Fruit fly (Drosophila melanogaster) whole organism: Measurements from ENCODE around the gene Gyf.
A peak's percentile ranks its signal among the peaks of the same experiment; 100 is the strongest.

Source experiments
- CG8478 ChIP-seq: fragments of >200 bp; optimal IDR thresholded peaks from 2 replicates; lab custom pipeline; 2018; ENCODE audit warnings: inconsistent platforms
- Dll ChIP-seq: fragments of >200 bp; optimal IDR thresholded peaks from 2 replicates; lab custom pipeline; 2017
- EcR ChIP-seq, 2 experiments: fragments of >200 bp; optimal IDR thresholded peaks; 2 replicates each; lab custom pipeline; 2017; ENCODE audit warnings: missing biosample characterization in 2 of 2, missing genetic modification characterization in 2 of 2, missing genetic modification reagents in 2 of 2
- pan ChIP-seq: fragments of >200 bp; optimal IDR thresholded peaks from 2 replicates; lab custom pipeline; 2017
- psq ChIP-seq: fragments of >200 bp; optimal IDR thresholded peaks from 2 replicates; lab custom pipeline; 2017
- usp ChIP-seq: fragments of >200 bp; optimal IDR thresholded peaks from 2 replicates; lab custom pipeline; 2017; ENCODE audit warnings: missing biosample characterization, missing genetic modification characterization, mixed read lengths

The Gyf gene

dm6 chr4:844468-844867 is 22.4 kb downstream of the Gyf start, which contains the start of gene fd102C:
fd102C (minus strand) TSS chr4:844529.
- TF ChIP-seq psq (no peak), usp (no peak), pan (lab: Kevin White, UChicago) (no peak), CG8478 (lab: Kevin White, UChicago) (no peak), EcR (GFP tag; optimal IDR thresholded peaks at IDR 0.05; lab: Kevin White, UChicago) (no peak), Dll (lab: Kevin White, UChicago) (no peak)

- TF ChIP-seq Dll (lab: Kevin White, UChicago) (no peak), CG8478 (lab: Kevin White, UChicago) (no peak), usp (no peak), EcR (GFP tag; optimal IDR thresholded peaks at IDR 0.05; lab: Kevin White, UChicago) (no peak), pan (lab: Kevin White, UChicago) (no peak), psq (no peak)
Observed at dm6 chr4:835535-836138, 31.2 kb downstream of the Gyf start.

dm6 chr4:834837-835534 is 31.8 kb downstream of the Gyf start:
- TF ChIP-seq CG8478 (lab: Kevin White, UChicago) (no peak), pan (lab: Kevin White, UChicago) (no peak), Dll (lab: Kevin White, UChicago) (no peak), usp (no peak), psq (no peak), EcR (GFP tag; optimal IDR thresholded peaks at IDR 0.05; lab: Kevin White, UChicago) (no peak)

- TF ChIP-seq pan (lab: Kevin White, UChicago): no peak
- no peak for TF ChIP-seq Dll (lab: Kevin White, UChicago)
- TF ChIP-seq psq: no peak
- no peak for TF ChIP-seq EcR (GFP tag; optimal IDR thresholded peaks at IDR 0.05; lab: Kevin White, UChicago)
- TF ChIP-seq usp: no peak
- no peak for TF ChIP-seq CG8478 (lab: Kevin White, UChicago)
Observed at dm6 chr4:834452-834820, 32.4 kb downstream of the Gyf start.

dm6 chr4:833790-834451 is 32.9 kb downstream of the Gyf start, which contains the start of gene Sox102F:
Sox102F (minus strand) TSS chr4:834393.
- TF ChIP-seq usp: no peak
- TF ChIP-seq psq: no peak
- no peak for TF ChIP-seq pan (lab: Kevin White, UChicago)
- TF ChIP-seq Dll (lab: Kevin White, UChicago): no peak
- no peak for TF ChIP-seq CG8478 (lab: Kevin White, UChicago)
- TF ChIP-seq EcR (GFP tag; optimal IDR thresholded peaks at IDR 0.05; lab: Kevin White, UChicago): no peak

- no peak for TF ChIP-seq pan (lab: Kevin White, UChicago)
- TF ChIP-seq EcR (GFP tag; optimal IDR thresholded peaks at IDR 0.05; lab: Kevin White, UChicago): peak in 1 of 2 experiments; percentile 53
Observed at dm6 chr4:832985-833384, 33.8 kb downstream of the Gyf start.

- TF ChIP-seq CG8478 (lab: Kevin White, UChicago) (no peak), EcR (GFP tag; optimal IDR thresholded peaks at IDR 0.05; lab: Kevin White, UChicago) (no peak), Dll (lab: Kevin White, UChicago) (no peak), usp (no peak), psq (no peak), pan (lab: Kevin White, UChicago) (no peak)
Observed at dm6 chr4:831790-832189, 35.0 kb downstream of the Gyf start.

dm6 chr4:829783-830182 is 37.0 kb downstream of the Gyf start:
- no peak for TF ChIP-seq CG8478 (lab: Kevin White, UChicago)
- TF ChIP-seq psq: no peak
- no peak for TF ChIP-seq pan (lab: Kevin White, UChicago)
- no peak for TF ChIP-seq EcR (GFP tag; optimal IDR thresholded peaks at IDR 0.05; lab: Kevin White, UChicago)
- no peak for TF ChIP-seq Dll (lab: Kevin White, UChicago)
- TF ChIP-seq usp: no peak

dm6 chr4:824043-824442 is 42.8 kb downstream of the Gyf start:
- TF ChIP-seq usp (no peak), pan (lab: Kevin White, UChicago) (no peak), Dll (lab: Kevin White, UChicago) (no peak), EcR (GFP tag; optimal IDR thresholded peaks at IDR 0.05; lab: Kevin White, UChicago) (no peak), CG8478 (lab: Kevin White, UChicago) (no peak), psq (no peak)

dm6 chr4:817799-818198 is 49.0 kb downstream of the Gyf start:
- TF ChIP-seq EcR (GFP tag; optimal IDR thresholded peaks at IDR 0.05; lab: Kevin White, UChicago): no peak
- no peak for TF ChIP-seq CG8478 (lab: Kevin White, UChicago)
- TF ChIP-seq pan (lab: Kevin White, UChicago): no peak
- TF ChIP-seq psq: no peak
- TF ChIP-seq Dll (lab: Kevin White, UChicago): no peak
- TF ChIP-seq usp: no peak

dm6 chr4:816500-816899 is 50.3 kb downstream of the Gyf start:
- TF ChIP-seq usp (no peak), CG8478 (lab: Kevin White, UChicago) (no peak)

- TF ChIP-seq usp: no peak
- no peak for TF ChIP-seq EcR (GFP tag; optimal IDR thresholded peaks at IDR 0.05; lab: Kevin White, UChicago)
- no peak for TF ChIP-seq Dll (lab: Kevin White, UChicago)
- TF ChIP-seq CG8478 (lab: Kevin White, UChicago): no peak
Observed at dm6 chr4:810864-811263, 56.0 kb downstream of the Gyf start.
